Fruit fly (Drosophila melanogaster) S2 (cell line): ENCODE data around the gene yellow-h.
A peak's percentile ranks its signal among the peaks of the same experiment; 100 is the strongest.

Experiments
- CG8478 ChIP-seq: fragments of >200 bp; optimal IDR thresholded peaks from 2 replicates; lab custom pipeline; 2018
- CTCF ChIP-seq, 2 experiments: fragments of >200 bp; optimal IDR thresholded peaks; 2 replicates each; lab custom pipeline; 2018

yellow-h gene

dm6 chr4:227648-228047 is at the start of gene yellow-h, which contains the start of gene CG31999:
Gene yellow-h (plus strand): TSS chr4:227922.
Gene CG31999 (minus strand): TSS chr4:227748.
- TF ChIP-seq CG8478 (no peak), CTCF (optimal IDR thresholded peaks at IDR 0.05; lab: Kevin White, UChicago) (no peak)

DNA sequence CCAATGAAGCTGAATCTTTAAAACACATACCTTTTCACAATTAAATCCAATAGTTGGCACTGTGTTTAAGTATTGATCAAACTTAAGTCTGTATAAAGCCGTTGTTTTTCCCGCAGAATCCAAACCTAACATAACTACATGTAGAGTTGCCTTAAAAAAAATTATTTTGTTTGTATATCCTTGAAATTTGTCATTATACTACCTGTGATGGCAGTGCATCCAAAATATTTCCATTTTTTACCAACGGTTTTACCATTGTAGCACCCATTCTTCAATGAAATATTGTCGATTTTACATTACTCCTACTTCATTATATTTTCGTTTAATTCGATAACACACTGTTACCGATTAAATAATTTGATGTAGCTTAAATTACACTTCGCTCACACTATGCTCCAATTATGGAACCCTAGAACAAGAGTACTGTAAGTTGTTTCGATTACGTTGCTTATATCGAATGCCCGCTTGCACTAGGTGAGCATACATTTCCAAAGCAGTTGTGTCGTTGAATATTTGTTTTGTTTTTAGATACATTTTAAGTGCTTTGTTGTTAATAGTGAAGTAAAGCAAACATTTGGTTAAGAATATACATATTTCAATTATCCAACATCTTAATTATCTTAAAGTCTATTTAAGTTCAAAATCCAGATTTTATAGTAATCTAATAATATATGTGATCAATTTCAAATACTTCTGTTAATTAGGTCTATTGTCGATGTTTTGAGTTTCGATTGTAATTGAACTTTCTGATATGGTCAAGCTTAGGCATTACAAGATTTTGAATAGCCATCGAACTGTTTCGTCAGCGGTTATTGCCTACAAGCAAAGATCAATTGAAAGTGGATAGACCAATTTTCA is 48.4 kb upstream of the yellow-h start, which contains the start of gene Arl4:
Gene Arl4, minus strand, starts transcription at position 328 of the 858 bp plus-strand sequence.
- TF ChIP-seq CG8478 (no peak), CTCF (optimal IDR thresholded peaks at IDR 0.05; lab: Kevin White, UChicago) (peak in 1 of 2 experiments; percentile 4)

DNA sequence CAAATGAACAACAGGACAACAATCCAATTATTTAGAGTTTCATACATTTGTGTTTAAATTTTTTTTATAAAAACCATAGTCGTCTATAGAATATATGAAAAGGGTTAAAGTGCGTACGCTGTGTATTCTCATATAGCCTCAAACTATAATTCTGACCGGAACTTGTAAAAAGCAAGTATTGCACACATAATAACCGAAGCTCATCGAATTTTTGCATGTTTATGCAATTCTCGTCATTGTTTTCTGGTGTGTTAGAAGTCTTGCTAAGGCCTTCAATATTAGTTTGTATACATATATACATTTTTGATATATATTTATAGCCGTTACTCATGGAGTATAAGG is 47.8 kb upstream of the yellow-h start:
- TF ChIP-seq CG8478 (no peak), CTCF (optimal IDR thresholded peaks at IDR 0.05; lab: Kevin White, UChicago) (no peak)

- TF ChIP-seq CG8478 (no peak), CTCF (optimal IDR thresholded peaks at IDR 0.05; lab: Kevin White, UChicago) (no peak)
These were observed 46.9 kb upstream of the yellow-h start for dm6 chr4:180780-181179.

DNA sequence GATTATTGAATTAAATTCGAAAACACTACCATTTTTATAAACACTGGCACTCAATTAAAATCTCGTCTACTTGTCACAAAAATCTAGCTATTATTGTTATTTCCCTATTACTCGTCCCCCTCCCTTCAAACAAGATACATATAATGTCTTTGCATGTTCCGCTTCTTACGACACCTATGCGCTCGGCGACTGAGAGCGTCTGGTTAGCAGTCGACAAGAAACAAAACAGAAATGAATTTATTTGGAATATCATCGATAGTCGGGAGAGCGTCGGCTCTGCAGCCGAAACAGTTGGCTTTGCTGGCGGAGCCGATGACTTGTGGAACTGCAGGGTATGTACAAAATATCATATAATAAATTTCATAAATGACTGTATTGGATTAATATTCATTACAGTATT is 46.1 kb upstream of the yellow-h start:
- TF ChIP-seq CG8478 (no peak), CTCF (optimal IDR thresholded peaks at IDR 0.05; lab: Kevin White, UChicago) (no peak)

DNA sequence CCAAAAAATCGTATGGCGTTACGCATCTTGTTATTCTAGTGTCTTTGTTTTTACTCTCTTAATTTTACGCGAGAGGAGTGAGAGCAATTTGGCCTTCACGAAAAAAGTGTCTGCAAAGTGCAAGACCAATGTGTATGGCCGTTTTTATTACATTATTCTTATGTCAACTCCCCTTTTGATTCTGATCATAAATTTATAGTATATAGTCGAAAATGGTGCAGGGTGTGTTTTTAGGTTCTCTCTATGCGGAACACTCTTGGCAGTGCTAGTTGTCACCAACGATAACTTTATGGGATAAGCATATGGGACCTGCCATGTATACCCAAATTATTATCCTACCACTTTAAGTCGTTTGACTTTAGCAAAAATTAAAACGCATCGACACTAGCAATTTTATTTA is 44.0 kb upstream of the yellow-h start:
- no peak for TF ChIP-seq CTCF (optimal IDR thresholded peaks at IDR 0.05; lab: Kevin White, UChicago)
- TF ChIP-seq CG8478 = no peak

DNA sequence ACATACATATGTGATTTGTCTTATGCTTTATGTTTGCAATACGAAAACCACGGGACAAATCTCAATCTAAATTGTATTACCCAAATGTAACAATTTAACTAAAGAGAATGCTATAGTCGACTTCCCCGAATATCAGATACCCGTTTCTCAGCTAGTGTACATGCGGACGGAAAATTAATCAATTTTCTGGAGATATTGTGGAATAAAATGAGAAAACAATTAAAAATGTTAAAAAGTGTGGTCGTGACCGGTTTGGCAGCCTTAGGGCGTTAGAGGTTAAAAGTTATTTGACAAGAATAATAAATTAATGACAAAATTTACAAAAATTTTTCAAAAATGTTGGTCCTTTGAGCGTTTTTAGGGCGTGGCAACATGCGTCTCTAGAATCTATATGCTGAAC is 35.2 kb upstream of the yellow-h start:
- TF ChIP-seq CTCF (optimal IDR thresholded peaks at IDR 0.05; lab: Kevin White, UChicago) (no peak), CG8478 (no peak)

- TF ChIP-seq CTCF (optimal IDR thresholded peaks at IDR 0.05; lab: Kevin White, UChicago) = no peak
- TF ChIP-seq CG8478 = no peak
These were observed 34.1 kb upstream of the yellow-h start, which contains the start of gene Abcd1 for dm6 chr4:193386-194334. Gene Abcd1 (minus strand): TSS chr4:193829.

- TF ChIP-seq CG8478 = no peak
- peak; percentile 28 to 33 for TF ChIP-seq CTCF (optimal IDR thresholded peaks at IDR 0.05; lab: Kevin White, UChicago)
These were observed 22.0 kb upstream of the yellow-h start, which contains the start of gene CG31998 for dm6 chr4:205671-206252. Gene CG31998 (minus strand): TSS chr4:205945.

DNA sequence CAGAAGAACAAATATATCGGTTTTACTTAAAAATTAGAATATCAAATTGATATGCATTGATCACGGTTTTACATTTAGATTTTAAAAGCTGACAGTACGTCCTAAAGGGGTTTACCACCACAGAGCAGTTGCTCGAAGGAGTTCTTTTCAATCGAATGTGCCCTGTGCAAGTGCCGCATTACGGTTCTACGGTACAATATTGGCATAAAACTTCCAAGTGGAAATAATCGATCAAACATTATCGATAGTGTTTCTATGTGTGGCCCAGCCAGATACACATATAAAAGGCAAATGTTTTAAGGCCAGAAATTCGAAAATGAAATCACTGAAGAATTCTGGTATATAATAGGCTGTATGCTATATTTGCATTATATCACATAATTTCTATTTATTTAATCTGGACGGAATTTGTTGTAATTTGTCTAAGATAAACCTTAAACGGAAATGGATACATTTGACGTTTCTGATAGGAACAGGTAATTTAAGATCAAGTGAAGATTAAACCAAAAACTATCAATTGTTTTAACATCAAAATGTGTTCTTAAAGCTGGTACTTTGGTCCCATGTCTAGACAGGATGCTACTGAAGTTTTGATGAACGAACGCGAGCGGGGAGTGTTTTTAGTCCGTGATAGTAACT is 17.6 kb upstream of the yellow-h start, which contains the start of gene Crk:
Gene Crk, plus strand, starts transcription at position 214 of the 639 bp plus-strand sequence.
- TF ChIP-seq CTCF (optimal IDR thresholded peaks at IDR 0.05; lab: Kevin White, UChicago) (no peak), CG8478 (no peak)

dm6 chr4:225824-226223 is 1.9 kb upstream of the yellow-h start:
- no peak for TF ChIP-seq CG8478
- TF ChIP-seq CTCF (optimal IDR thresholded peaks at IDR 0.05; lab: Kevin White, UChicago) = no peak

dm6 chr4:226751-227150 is 971 bp upstream of the yellow-h start:
- TF ChIP-seq CTCF (optimal IDR thresholded peaks at IDR 0.05; lab: Kevin White, UChicago) = no peak
- no peak for TF ChIP-seq CG8478

- no peak for TF ChIP-seq CG8478
- no peak for TF ChIP-seq CTCF (optimal IDR thresholded peaks at IDR 0.05; lab: Kevin White, UChicago)
These were observed 2.7 kb downstream of the yellow-h start, which contains the start of gene CG1674 for dm6 chr4:230430-230829. Gene CG1674 (plus strand): TSS chr4:230730.

dm6 chr4:231185-231584 is 3.5 kb downstream of the yellow-h start:
- TF ChIP-seq CG8478 = no peak
- no peak for TF ChIP-seq CTCF (optimal IDR thresholded peaks at IDR 0.05; lab: Kevin White, UChicago)

DNA sequence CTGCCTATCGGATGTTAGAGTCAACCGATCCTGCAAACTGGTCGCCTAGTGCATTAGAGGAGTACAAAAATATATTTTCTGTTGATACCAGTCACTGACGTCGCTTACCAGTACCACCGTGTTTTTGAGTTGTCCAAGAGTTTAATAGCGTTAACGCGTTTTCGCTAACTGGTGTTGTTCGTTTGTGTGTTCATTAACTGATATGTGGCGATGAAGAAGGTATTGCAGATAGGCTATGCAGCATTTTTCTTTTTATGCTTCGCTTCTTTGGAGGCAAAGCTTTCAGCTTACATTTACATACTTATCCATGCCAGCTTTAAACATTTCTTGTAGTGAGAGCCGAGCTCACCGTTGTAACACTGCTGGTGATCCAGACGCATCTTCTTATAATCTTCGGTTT is 10.7 kb downstream of the yellow-h start:
- TF ChIP-seq CTCF (optimal IDR thresholded peaks at IDR 0.05; lab: Kevin White, UChicago) (no peak), CG8478 (no peak)
